Fruit fly (Drosophila melanogaster): ENCODE data around the gene CG33783.

DNA sequence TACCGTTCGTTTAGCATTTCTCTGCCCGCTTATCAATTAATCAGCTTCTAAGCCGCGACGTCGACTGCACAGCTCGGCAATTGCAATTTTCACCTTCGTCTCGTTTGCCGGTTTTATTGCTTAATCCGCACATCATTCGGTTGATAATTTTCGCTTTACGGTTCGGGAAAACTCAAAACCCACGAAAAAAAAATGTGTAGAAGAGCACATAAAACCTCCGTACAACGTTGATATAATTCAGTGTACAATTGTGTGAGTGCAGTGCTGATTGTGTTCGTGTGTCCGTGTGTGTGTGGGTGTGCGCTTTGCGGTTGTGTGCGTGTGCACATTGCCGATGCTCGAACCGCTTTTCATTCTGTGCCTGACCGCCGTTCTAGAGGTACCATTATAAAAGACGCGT, 45.6 kb downstream of the CG33783 start, which contains the start of gene CAH7:
- TF ChIP-seq CG33017 (tag; optimal IDR thresholded peaks at IDR 0.05) (no peak), Hr96 (GFP tag; optimal IDR thresholded peaks at IDR 0.05) (no peak), tj (GFP tag; optimal IDR thresholded peaks at IDR 0.05) (peak; percentile 92), Crg-1 (GFP tag; optimal IDR thresholded peaks at IDR 0.05) (no peak), CG1620 (GFP tag; optimal IDR thresholded peaks at IDR 0.05) (no peak), kay (GFP tag; ENCODE audit: borderline replicate concordance) (no peak), Clk (GFP tag; optimal IDR thresholded peaks at IDR 0.05) (no peak), CG14711 (tag; optimal IDR thresholded peaks at IDR 0.05) (no peak), cnc (optimal IDR thresholded peaks at IDR 0.05) (no peak), CG5204 (GFP tag; optimal IDR thresholded peaks at IDR 0.05) (no peak)
